Worm (Caenorhabditis elegans): ENCODE results near the gene F58H1.7.

Gene F58H1.7

ce11 chrV:11964723-11965122 is at the start of gene F58H1.7:
TSS of gene F58H1.7 (minus strand) at chrV:11964823.
- TF ChIP-seq ZK546.5 (tag; optimal IDR thresholded peaks at IDR 0.05) (no peak), mdl-1 (tag; optimal IDR thresholded peaks at IDR 0.05) (no peak), skn-1 (tag; optimal IDR thresholded peaks at IDR 0.05) (no peak), nhr-23 (tag; optimal IDR thresholded peaks at IDR 0.05) (no peak), mab-5 (tag; optimal IDR thresholded peaks at IDR 0.05) (no peak), lsy-2 (tag; optimal IDR thresholded peaks at IDR 0.05) (no peak), unc-55 (GFP tag; optimal IDR thresholded peaks at IDR 0.05) (no peak), ztf-4 (tag; optimal IDR thresholded peaks at IDR 0.05) (no peak), unc-39 (tag; optimal IDR thresholded peaks at IDR 0.05) (no peak)

DNA sequence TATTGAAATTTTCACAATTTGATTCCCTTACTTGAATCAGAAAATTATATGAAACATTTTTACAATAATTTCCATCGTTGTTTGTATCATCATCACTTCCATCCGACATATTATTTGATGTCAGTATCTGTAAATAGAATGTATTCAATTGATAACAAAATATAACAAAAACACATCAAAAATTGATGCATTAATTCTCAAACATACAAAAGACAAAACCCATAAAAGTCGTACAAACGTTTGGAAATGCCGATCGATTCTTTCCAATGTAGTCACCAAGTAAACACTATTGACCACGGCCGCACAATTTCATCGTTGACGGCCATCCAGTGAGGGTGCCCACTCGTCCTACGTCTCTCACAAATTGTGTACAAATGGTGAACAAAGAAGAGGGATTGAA is 48.7 kb upstream of the F58H1.7 start, which contains the start of gene add-2:
Gene add-2, minus strand, starts transcription at position 109 of the 400 bp plus-strand sequence.
- TF ChIP-seq snpc-4 (tag; optimal IDR thresholded peaks at IDR 0.05) (no peak), peb-1 (tag; optimal IDR thresholded peaks at IDR 0.05) (no peak), lin-13 (GFP tag; optimal IDR thresholded peaks at IDR 0.05) (no peak), nhr-23 (tag; optimal IDR thresholded peaks at IDR 0.05) (no peak)

- TF ChIP-seq ZK546.5 (tag; optimal IDR thresholded peaks at IDR 0.05) (no peak), sma-9 (GFP tag; optimal IDR thresholded peaks at IDR 0.05) (peak; percentile 11), sma-9 (tag; optimal IDR thresholded peaks at IDR 0.05) (no peak), skn-1 (tag; optimal IDR thresholded peaks at IDR 0.05) (no peak), blmp-1 (tag; optimal IDR thresholded peaks at IDR 0.05; ENCODE audit: insufficient read depth) (peak; percentile 95), fos-1 (tag; optimal IDR thresholded peaks at IDR 0.05) (peak; percentile 20), lin-11 (tag; optimal IDR thresholded peaks at IDR 0.05) (no peak)
These were observed 47.1 kb upstream of the F58H1.7 start for ce11 chrV:12011686-12012085.

DNA sequence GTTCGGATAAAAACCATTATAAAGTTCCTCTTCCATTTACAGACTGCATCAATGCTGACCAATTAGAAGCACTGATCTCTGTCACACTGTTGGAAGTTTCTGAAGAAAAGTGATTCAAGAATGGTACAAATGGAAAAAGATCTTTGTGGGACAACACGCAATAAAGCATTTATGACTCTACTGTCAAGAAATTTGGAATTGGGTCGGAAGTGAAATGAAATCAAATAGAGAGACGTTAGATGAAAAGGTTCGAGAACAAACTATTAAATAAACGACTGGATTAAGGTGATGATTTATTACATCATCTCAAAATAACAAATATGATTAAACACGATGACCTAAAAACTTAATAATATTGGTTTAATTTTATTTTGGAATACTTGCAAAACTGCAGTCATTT is 41.9 kb upstream of the F58H1.7 start, which contains the start of gene F57F5.3:
Gene F57F5.3, minus strand, starts transcription at position 101 of the 400 bp plus-strand sequence.
- TF ChIP-seq skn-1 (tag; optimal IDR thresholded peaks at IDR 0.05) (no peak), ZK546.5 (tag; optimal IDR thresholded peaks at IDR 0.05) (no peak), snpc-4 (tag; optimal IDR thresholded peaks at IDR 0.05) (no peak), elt-1 (tag; optimal IDR thresholded peaks at IDR 0.05) (no peak), alr-1 (tag; optimal IDR thresholded peaks at IDR 0.05) (no peak), mab-5 (tag; optimal IDR thresholded peaks at IDR 0.05) (no peak), elt-3 (tag; optimal IDR thresholded peaks at IDR 0.05) (no peak), mbf-1 (tag; optimal IDR thresholded peaks at IDR 0.05) (no peak)

ce11 chrV:12004501-12004940 is 39.9 kb upstream of the F58H1.7 start:
- TF ChIP-seq nhr-6 (tag; optimal IDR thresholded peaks at IDR 0.05) = no peak
- TF ChIP-seq fos-1 (tag; optimal IDR thresholded peaks at IDR 0.05) = peak; percentile 16
- TF ChIP-seq lin-13 (GFP tag; optimal IDR thresholded peaks at IDR 0.05) = peak; percentile 38
- no peak for TF ChIP-seq mdl-1 (tag; optimal IDR thresholded peaks at IDR 0.05)
- peak; percentile 9 for TF ChIP-seq gmeb-1 (tag; optimal IDR thresholded peaks at IDR 0.05)
- no peak for TF ChIP-seq dmd-4 (tag; optimal IDR thresholded peaks at IDR 0.05)
- TF ChIP-seq unc-62 (GFP tag; optimal IDR thresholded peaks at IDR 0.05) = no peak
- peak; percentile 38 for TF ChIP-seq crh-2 (tag; optimal IDR thresholded peaks at IDR 0.05)
- TF ChIP-seq mbf-1 (tag; optimal IDR thresholded peaks at IDR 0.05) = no peak

DNA sequence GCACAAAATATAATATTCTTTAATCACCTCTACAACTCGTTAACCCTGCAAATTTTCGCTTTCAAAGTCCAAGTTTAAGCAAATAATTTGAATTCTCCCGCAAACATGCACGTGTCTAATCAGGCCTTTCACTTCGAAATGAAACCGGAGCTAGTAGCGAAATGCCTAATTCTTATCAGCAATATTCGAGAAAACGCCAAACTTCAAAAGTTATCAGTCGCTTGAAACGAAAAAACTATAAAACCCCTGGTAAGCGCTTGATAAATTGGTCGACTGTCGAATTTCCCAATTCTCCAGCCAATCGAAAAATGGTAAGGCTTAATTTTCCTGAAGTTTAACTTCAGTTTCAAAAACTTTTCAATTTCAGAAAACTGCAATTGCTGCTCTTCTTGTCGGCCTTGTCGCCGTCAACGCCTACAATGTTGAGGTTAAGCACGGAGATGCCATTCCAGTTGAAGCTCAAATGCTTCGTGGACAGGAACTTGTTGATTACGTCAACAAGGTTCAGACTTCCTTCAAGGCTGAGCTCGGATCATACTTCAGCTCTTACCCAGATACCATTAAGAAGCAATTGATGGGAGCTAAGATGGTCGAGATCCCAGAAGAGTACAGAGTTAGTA is 38.4 kb upstream of the F58H1.7 start, which contains the start of gene cpr-9:
Gene cpr-9, plus strand, starts transcription at position 188 of the 620 bp plus-strand sequence.
- TF ChIP-seq ceh-82 (tag; optimal IDR thresholded peaks at IDR 0.05) (no peak), mdl-1 (tag; optimal IDR thresholded peaks at IDR 0.05) (peak in 1 of 2 experiments; percentile 19), sma-3 (GFP tag; optimal IDR thresholded peaks at IDR 0.05) (no peak), dmd-4 (tag; optimal IDR thresholded peaks at IDR 0.05) (no peak), sem-4 (tag; optimal IDR thresholded peaks at IDR 0.05) (no peak), gmeb-1 (tag; optimal IDR thresholded peaks at IDR 0.05) (peak; percentile 34), Y55F3AM.14 (GFP tag; optimal IDR thresholded peaks at IDR 0.05) (no peak), lin-39 (tag; optimal IDR thresholded peaks at IDR 0.05) (no peak), crh-2 (tag; optimal IDR thresholded peaks at IDR 0.05) (peak; percentile 37), sma-9 (GFP tag; optimal IDR thresholded peaks at IDR 0.05) (peak; percentile 52), sma-9 (tag; optimal IDR thresholded peaks at IDR 0.05) (no peak), nhr-25 (tag; optimal IDR thresholded peaks at IDR 0.05) (no peak), nhr-12 (tag; optimal IDR thresholded peaks at IDR 0.05) (no peak), F13H6.1 (tag; optimal IDR thresholded peaks at IDR 0.05) (no peak), nhr-129 (tag; optimal IDR thresholded peaks at IDR 0.05) (no peak), peb-1 (tag; optimal IDR thresholded peaks at IDR 0.05) (no peak), aly-2 (tag; optimal IDR thresholded peaks at IDR 0.05) (no peak), lsy-2 (tag; optimal IDR thresholded peaks at IDR 0.05) (no peak), C34F6.9 (tag; optimal IDR thresholded peaks at IDR 0.05) (no peak), mbf-1 (tag; optimal IDR thresholded peaks at IDR 0.05) (no peak), snpc-4 (tag; optimal IDR thresholded peaks at IDR 0.05) (no peak), skn-1 (tag; optimal IDR thresholded peaks at IDR 0.05) (no peak), blmp-1 (tag; optimal IDR thresholded peaks at IDR 0.05; ENCODE audit: insufficient read depth) (no peak), fos-1 (tag; optimal IDR thresholded peaks at IDR 0.05) (peak; percentile 46), zag-1 (tag; optimal IDR thresholded peaks at IDR 0.05) (no peak), elt-3 (tag; optimal IDR thresholded peaks at IDR 0.05) (no peak), nhr-23 (tag; optimal IDR thresholded peaks at IDR 0.05) (no peak), ztf-1 (GFP tag; conservative IDR thresholded peaks at IDR 0.05) (no peak), alr-1 (tag; optimal IDR thresholded peaks at IDR 0.05) (no peak), nhr-77 (tag; optimal IDR thresholded peaks at IDR 0.05) (no peak)
